Worm (Caenorhabditis elegans) whole organism, dauer: ENCODE results near the gene unc-68.

Source experiments
- unc-62 ChIP-seq: sonication (generic microtip); optimal IDR thresholded peaks from 2 replicates; lab custom pipeline; 2017; ENCODE audit warnings: missing biosample characterization, missing genetic modification reagents, missing genetic modification characterization

unc-68 gene

ce11 chrV:6870004-6870403 is 58.8 kb downstream of the unc-68 start, which contains the start of gene frpr-18:
TSS of gene frpr-18 (plus strand) at chrV:6870304.
- TF ChIP-seq unc-62 (GFP tag; lab: Kevin White, UChicago): no peak

ce11 chrV:6854711-6855110 is 74.1 kb downstream of the unc-68 start, which contains the start of gene gpa-10:
TSS of gene gpa-10 (minus strand) at chrV:6854811.
- TF ChIP-seq unc-62 (GFP tag; lab: Kevin White, UChicago): no peak
